Worm (Caenorhabditis elegans): ENCODE measurements around the gene C34C12.6.
A peak's percentile ranks its signal among the peaks of the same experiment; 100 is the strongest.
"Not testable (repeated sequence)": the region's sequence is repeated elsewhere in the genome, so short reads cannot be mapped to it uniquely, and the experiment has no call there.

C34C12.6 gene

DNA sequence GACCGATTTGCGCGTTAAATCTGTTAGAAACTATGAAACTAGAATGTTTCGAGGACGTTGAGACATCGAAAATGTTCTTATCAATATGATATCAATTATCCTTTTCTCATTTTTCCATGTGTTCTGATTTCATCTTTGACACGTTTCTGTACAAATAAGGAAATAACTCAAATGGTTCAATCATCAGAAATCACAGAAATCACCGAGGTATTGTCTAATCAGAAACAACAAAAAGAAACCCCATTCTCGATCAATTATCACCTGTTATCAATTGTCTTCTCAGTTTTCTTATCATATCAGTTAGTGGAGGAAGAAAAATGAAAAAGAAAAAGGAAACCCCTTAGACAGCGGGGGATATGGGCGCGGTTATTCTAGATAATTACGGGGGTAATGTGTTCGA, 47.2 kb upstream of the C34C12.6 start (continued):
- TF ChIP-seq ZK337.2 (GFP tag; IDR thresholded peaks at IDR 0.05), result no peak

DNA sequence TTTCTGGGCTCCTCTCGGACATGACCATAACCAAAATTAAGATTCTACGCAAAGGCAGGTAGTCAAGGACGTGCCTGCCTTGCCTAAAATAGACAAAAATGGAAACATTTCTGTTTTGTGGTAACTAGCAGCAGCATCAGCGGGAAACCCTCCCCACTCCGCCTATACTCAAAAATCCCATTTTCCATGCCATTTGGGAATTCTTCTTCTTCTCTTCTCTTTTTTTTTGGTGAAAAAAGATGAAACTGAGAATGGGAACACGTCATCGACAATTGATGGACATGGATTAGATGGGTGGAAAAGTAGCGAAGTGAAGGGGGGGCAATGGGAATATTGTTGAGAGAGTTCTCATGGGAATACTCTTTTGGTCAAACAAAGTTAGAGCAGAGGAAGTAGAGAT, 45.3 kb upstream of the C34C12.6 start:
- TF ChIP-seq rbr-2 (tag; optimal IDR thresholded peaks at IDR 0.05), result peak; percentile 2
- 0 out of 2 replicates have a peak, but pooled peaks have one; percentile 40 for TF ChIP-seq ceh-20 (GFP tag; IDR thresholded peaks at IDR 0.05)
- TF ChIP-seq unc-62 (GFP tag; optimal IDR thresholded peaks at IDR 0.05 in 1 of 2), result peak in 1 of 2 experiments; percentile 28
- TF ChIP-seq unc-62 (tag; optimal IDR thresholded peaks at IDR 0.05), result no peak
- TF ChIP-seq madf-9 (GFP tag; conservative IDR thresholded peaks at IDR 0.05), result no peak
- peak; percentile 93 for TF ChIP-seq aha-1 (tag)

DNA sequence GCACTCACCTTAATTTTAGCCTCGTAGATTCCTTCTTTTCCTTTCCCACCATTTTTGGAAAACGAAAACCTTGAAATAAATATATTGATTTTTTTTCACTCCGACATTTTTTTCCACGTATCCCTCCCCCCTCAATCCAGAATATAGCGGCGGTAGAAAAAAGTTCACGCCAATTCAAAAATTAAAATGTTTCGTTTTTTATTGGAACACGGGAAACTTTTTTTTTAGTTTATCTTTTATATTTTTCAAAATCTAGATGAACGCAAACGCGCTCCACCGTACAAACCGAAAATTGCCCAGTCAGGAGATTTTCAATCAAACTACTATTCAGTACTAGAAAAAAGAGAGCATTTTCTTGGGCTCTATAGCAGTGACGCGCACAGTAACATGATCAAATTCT, 38.3 kb upstream of the C34C12.6 start, which contains the start of gene spe-41:
Gene spe-41, minus strand, starts transcription at position 72 of the 400 bp plus-strand sequence.
- TF ChIP-seq aha-1 (tag), result peak; percentile 90
- no peak for TF ChIP-seq lin-1 (GFP tag; IDR thresholded peaks at IDR 0.05)
- no peak for TF ChIP-seq ceh-62 (tag; optimal IDR thresholded peaks at IDR 0.05)
- no peak for TF ChIP-seq nhr-41 (GFP tag; IDR thresholded peaks at IDR 0.05)
- no peak for TF ChIP-seq nhr-25 (tag; optimal IDR thresholded peaks at IDR 0.05; ENCODE audit: borderline replicate concordance, insufficient read depth)
- no peak for TF ChIP-seq lin-38 (GFP tag; IDR thresholded peaks at IDR 0.05)

DNA sequence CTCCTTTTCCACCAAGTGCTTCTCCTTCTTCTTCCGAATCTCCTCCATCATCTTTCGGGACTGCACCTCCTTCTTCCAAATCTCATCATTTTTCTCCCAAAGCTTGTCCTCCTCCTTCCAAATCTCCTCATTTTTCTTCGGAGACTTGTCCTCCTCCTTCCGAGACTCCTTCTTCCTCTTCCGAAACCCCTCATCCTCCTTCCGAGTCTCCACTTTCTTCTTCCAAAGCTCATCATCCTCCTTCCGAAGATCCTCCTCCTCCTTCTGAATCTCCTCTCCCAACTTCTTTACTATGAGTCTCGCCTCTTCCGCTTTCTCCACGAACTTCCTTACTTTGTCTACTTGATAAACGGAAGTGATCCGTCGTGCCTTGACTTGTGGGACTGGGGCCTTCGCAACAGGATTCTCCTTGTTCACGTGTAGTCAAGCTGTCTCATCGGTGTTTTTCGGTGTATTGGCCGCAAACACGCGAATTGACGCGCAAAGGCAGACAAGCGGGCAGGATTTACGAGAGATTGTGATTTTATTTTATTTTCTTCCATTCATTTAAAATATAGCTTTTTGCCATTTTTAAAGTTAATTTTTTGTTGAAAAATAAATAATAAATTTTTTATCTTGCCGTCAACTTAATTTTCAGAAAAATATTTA, 29.7 kb upstream of the C34C12.6 start, which contains the start of the genes K01A11.3 and C34C12.12:
Gene K01A11.3, minus strand, starts transcription at position 51 of the 648 bp plus-strand sequence.
Gene C34C12.12, plus strand, starts transcription at position 632 of the 648 bp plus-strand sequence.
- peak; percentile 61 for TF ChIP-seq lin-38 (GFP tag; IDR thresholded peaks at IDR 0.05)
- TF ChIP-seq ceh-20 (GFP tag; IDR thresholded peaks at IDR 0.05), result no peak
- peak; percentile 57 for TF ChIP-seq set-16 (GFP tag; IDR thresholded peaks at IDR 0.05)

DNA sequence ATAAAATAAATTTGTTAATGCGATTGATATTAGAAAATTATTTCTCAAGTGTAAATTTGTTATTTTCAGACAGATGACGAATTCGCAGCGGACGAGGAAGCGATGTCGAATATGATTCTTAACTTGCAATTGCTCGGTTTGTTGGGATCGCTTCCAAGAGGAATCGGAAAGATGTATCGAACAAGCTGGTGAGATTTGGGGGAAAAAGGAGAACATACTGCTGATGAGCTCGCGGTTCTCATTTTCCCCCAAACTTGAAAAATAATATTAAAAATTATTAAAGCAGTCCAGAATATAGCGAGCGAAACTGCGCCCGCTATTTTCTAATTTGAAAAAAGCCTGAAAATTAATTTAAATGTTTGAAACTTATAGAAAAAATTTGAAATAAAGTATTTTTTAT, 28.9 kb upstream of the C34C12.6 start, which contains the start of gene C34C12.2:
Gene C34C12.2, plus strand, starts transcription at position 301 of the 400 bp plus-strand sequence.
- not testable (repeated sequence) for TF ChIP-seq tag-97 (GFP tag; IDR thresholded peaks at IDR 0.05); lir-3 (tag; optimal IDR thresholded peaks at IDR 0.05); Y75B8A.6 (GFP tag; IDR thresholded peaks at IDR 0.05)

DNA sequence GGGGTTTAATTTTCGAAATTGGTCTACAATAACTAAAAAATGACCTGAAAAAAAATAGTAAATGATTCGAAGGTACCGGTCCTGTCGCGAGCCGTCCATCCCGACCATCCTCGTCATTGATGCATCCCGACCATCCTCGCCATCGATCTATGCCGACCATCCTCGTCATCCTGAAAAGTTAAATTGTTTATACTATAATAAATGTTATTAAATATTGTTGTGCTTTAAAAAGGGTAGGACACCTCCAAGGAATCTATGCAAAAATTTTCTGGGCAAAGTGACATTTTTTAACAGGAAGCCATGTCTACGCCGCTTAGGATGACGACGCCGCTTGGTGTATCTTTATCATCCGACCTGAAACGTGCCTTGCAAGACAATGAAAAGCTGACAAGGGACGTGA, 28.3 kb upstream of the C34C12.6 start, which contains the start of gene C34C12.1:
Gene C34C12.1, plus strand, starts transcription at position 301 of the 400 bp plus-strand sequence.
- TF ChIP-seq pqm-1 (tag; optimal IDR thresholded peaks at IDR 0.05); vab-7 (GFP tag; IDR thresholded peaks at IDR 0.05); F26F4.8 (GFP tag; conservative IDR thresholded peaks at IDR 0.05): not testable (repeated sequence)

DNA sequence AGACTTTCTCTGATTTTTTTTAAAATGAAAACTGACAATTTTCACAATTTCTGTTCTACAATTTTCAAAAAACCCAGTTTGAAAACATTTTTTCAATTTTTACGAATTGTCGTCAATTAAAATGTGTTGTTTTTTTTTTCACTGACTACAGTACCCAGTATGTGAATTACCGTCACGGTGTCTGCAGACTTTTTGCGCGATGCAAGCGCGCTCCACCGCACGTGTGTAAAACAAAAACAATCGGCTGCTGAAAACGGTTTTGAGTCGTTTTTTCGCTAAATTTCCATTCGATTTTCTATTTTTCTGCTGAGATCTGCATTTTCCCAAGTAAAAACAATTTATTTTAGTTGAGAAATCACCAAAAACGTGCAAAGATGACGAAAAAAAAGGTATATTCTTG, 26.2 kb upstream of the C34C12.6 start:
- TF ChIP-seq nhr-11 (tag; optimal IDR thresholded peaks at IDR 0.05), result peak; percentile 97
- peak; percentile 96 for TF ChIP-seq pha-4 (GFP tag; IDR thresholded peaks at IDR 0.05)
- TF ChIP-seq pha-4 (tag; optimal IDR thresholded peaks at IDR 0.05), result peak; percentile 15
- TF ChIP-seq unc-62 (GFP tag; optimal IDR thresholded peaks at IDR 0.05 in 1 of 2), result peak in 1 of 2 experiments; percentile 99
- TF ChIP-seq unc-62 (tag; optimal IDR thresholded peaks at IDR 0.05), result no peak
- peak; percentile 99 for TF ChIP-seq lin-29 (GFP tag; IDR thresholded peaks at IDR 0.05)
- peak; percentile 100 for TF ChIP-seq dve-1 (tag; optimal IDR thresholded peaks at IDR 0.05; ENCODE audit: insufficient read depth)
- TF ChIP-seq fkh-10 (GFP tag; optimal IDR thresholded peaks at IDR 0.05), result peak; percentile 96
- TF ChIP-seq fos-1 (tag; optimal IDR thresholded peaks at IDR 0.05), result peak; percentile 52
- peak; percentile 73 for TF ChIP-seq lin-39 (tag; optimal IDR thresholded peaks at IDR 0.05)
- peak; percentile 98 for TF ChIP-seq ceh-20 (GFP tag; IDR thresholded peaks at IDR 0.05)
- TF ChIP-seq spr-1 (tag; optimal IDR thresholded peaks at IDR 0.05), result peak; percentile 94
- TF ChIP-seq dmd-8 (GFP tag; IDR thresholded peaks at IDR 0.05), result no peak
- TF ChIP-seq dpl-1 (GFP tag; optimal IDR thresholded peaks at IDR 0.05), result peak; percentile 97
- TF ChIP-seq Y48G9A.11 (GFP tag; IDR thresholded peaks at IDR 0.05), result peak; percentile 83
- peak; percentile 72 to 82; a peak in 2 of 4 replicates for TF ChIP-seq madf-5 (GFP tag; IDR thresholded peaks at IDR 0.05)
- peak in 1 of 2 experiments; percentile 64 for TF ChIP-seq ZK546.5 (tag; optimal IDR thresholded peaks at IDR 0.05)
- peak; percentile 26 for TF ChIP-seq zag-1 (tag; optimal IDR thresholded peaks at IDR 0.05)
- peak; percentile 18 for TF ChIP-seq F10B5.3 (tag; optimal IDR thresholded peaks at IDR 0.05)
- no peak for TF ChIP-seq lim-7 (GFP tag; IDR thresholded peaks at IDR 0.05)
- TF ChIP-seq lsy-2 (tag; optimal IDR thresholded peaks at IDR 0.05), result peak; percentile 98 to 100
- peak; percentile 92 for TF ChIP-seq lin-15B (tag; optimal IDR thresholded peaks at IDR 0.05)
- peak; percentile 60 for TF ChIP-seq ama-1 (optimal IDR thresholded peaks at IDR 0.05)
